Fruit fly (Drosophila melanogaster) whole organism, pupa: ENCODE measurements around the gene CG5928.

Experiments used
- CG10348 ChIP-seq: fragments of 200-800 bp; sonication (Bioruptor generic); IDR thresholded peaks from 2 replicates; pipeline ENCODE4 v1.3.6; 2022; ENCODE audit warnings: missing biosample characterization, missing genetic modification characterization
- CG12605 ChIP-seq: fragments of 200-800 bp; sonication (Bioruptor generic); IDR thresholded peaks from 2 replicates; pipeline ENCODE4 v1.3.6; 2022; ENCODE audit warnings: missing biosample characterization, missing genetic modification characterization
- CG13204 ChIP-seq: fragments of 200-800 bp; sonication (Bioruptor generic); optimal IDR thresholded peaks from 2 replicates; lab custom pipeline; 2018; ENCODE audit warnings: missing biosample characterization, mild to moderate bottlenecking, missing genetic modification characterization, moderate library complexity
- CG14655 ChIP-seq: fragments of 200-800 bp; sonication (Bioruptor generic); optimal IDR thresholded peaks from 3 replicates; lab custom pipeline; 2017; ENCODE audit warnings: mild to moderate bottlenecking, missing biosample characterization, missing genetic modification reagents, missing genetic modification characterization
- CG15710 ChIP-seq: fragments of 200-800 bp; sonication (Bioruptor generic); optimal IDR thresholded peaks from 2 replicates; lab custom pipeline; 2018; ENCODE audit warnings: missing biosample characterization, mild to moderate bottlenecking, missing genetic modification characterization, moderate library complexity
- CG17806 ChIP-seq: fragments of 200-800 bp; sonication (Bioruptor generic); optimal IDR thresholded peaks from 2 replicates; lab custom pipeline; 2018; ENCODE audit warnings: missing biosample characterization, mild to moderate bottlenecking, missing genetic modification characterization, moderate library complexity
- CG32121 ChIP-seq: fragments of 200-800 bp; sonication (Bioruptor generic); IDR thresholded peaks from 2 replicates; pipeline ENCODE4 v1.3.6; 2022; ENCODE audit warnings: missing biosample characterization, missing genetic modification characterization
- CG34367 ChIP-seq: fragments of 200-800 bp; sonication (Bioruptor generic); optimal IDR thresholded peaks from 2 replicates; lab custom pipeline; 2018; ENCODE audit warnings: missing biosample characterization, mild to moderate bottlenecking, missing genetic modification characterization
- CG4496 ChIP-seq: fragments of 200-800 bp; sonication (Bioruptor generic); IDR thresholded peaks from 3 replicates; pipeline ENCODE4 v1.3.6; 2022; ENCODE audit warnings: missing biosample characterization, missing genetic modification characterization
- CG8159 ChIP-seq: fragments of 200-800 bp; sonication (Bioruptor generic); optimal IDR thresholded peaks from 3 replicates; lab custom pipeline; 2018; ENCODE audit warnings: missing biosample characterization, mild to moderate bottlenecking, missing genetic modification characterization, moderate library complexity
- CG8301 ChIP-seq: fragments of 200-800 bp; sonication (Bioruptor generic); optimal IDR thresholded peaks from 2 replicates; lab custom pipeline; 2018; ENCODE audit warnings: missing biosample characterization, mild to moderate bottlenecking, missing genetic modification characterization
- CG9948 ChIP-seq: fragments of 200-800 bp; sonication (Bioruptor generic); optimal IDR thresholded peaks from 2 replicates; lab custom pipeline; 2018; ENCODE audit warnings: missing biosample characterization, mild to moderate bottlenecking, missing genetic modification characterization, moderate library complexity
- D1 ChIP-seq: fragments of 200-800 bp; sonication (Bioruptor generic); optimal IDR thresholded peaks from 2 replicates; lab custom pipeline; 2018; ENCODE audit warnings: missing biosample characterization, mild to moderate bottlenecking, missing genetic modification characterization, moderate library complexity
- EcR ChIP-seq: fragments of 200-800 bp; sonication (Bioruptor generic); optimal IDR thresholded peaks from 3 replicates; lab custom pipeline; 2019; ENCODE audit warnings: missing biosample characterization, missing genetic modification characterization, mild to moderate bottlenecking, moderate library complexity, missing genetic modification reagents
- Ets98B ChIP-seq: fragments of 200-800 bp; sonication (Bioruptor generic); IDR thresholded peaks from 2 replicates; pipeline ENCODE4 v1.3.6; 2022; ENCODE audit warnings: missing biosample characterization, missing genetic modification characterization
- Pif1A ChIP-seq: fragments of 200-800 bp; sonication (Bioruptor generic); optimal IDR thresholded peaks from 3 replicates; lab custom pipeline; 2016; ENCODE audit warnings: missing biosample characterization, missing genetic modification characterization
- Pif1B ChIP-seq: fragments of 200-800 bp; sonication (Bioruptor generic); optimal IDR thresholded peaks from 3 replicates; lab custom pipeline; 2016; ENCODE audit warnings: missing biosample characterization, missing genetic modification characterization
- Snoo ChIP-seq: fragments of 200-800 bp; sonication (Bioruptor generic); optimal IDR thresholded peaks from 3 replicates; lab custom pipeline; 2017; ENCODE audit warnings: missing biosample characterization, mild to moderate bottlenecking, missing genetic modification characterization, inconsistent platforms
- fd96Ca ChIP-seq: fragments of 200-800 bp; sonication (Bioruptor generic); IDR thresholded peaks from 3 replicates; pipeline ENCODE4 v1.3.6; 2022; ENCODE audit warnings: missing biosample characterization, missing genetic modification characterization
- gl ChIP-seq: fragments of 200-800 bp; sonication (Bioruptor generic); optimal IDR thresholded peaks from 2 replicates; lab custom pipeline; 2018; ENCODE audit warnings: missing biosample characterization, mild to moderate bottlenecking, missing genetic modification characterization
- rn ChIP-seq: fragments of 200-800 bp; sonication (Bioruptor generic); IDR thresholded peaks from 2 replicates; pipeline ENCODE4 v1.3.6; 2022; ENCODE audit warnings: missing biosample characterization, missing genetic modification characterization

Gene CG5928

DNA sequence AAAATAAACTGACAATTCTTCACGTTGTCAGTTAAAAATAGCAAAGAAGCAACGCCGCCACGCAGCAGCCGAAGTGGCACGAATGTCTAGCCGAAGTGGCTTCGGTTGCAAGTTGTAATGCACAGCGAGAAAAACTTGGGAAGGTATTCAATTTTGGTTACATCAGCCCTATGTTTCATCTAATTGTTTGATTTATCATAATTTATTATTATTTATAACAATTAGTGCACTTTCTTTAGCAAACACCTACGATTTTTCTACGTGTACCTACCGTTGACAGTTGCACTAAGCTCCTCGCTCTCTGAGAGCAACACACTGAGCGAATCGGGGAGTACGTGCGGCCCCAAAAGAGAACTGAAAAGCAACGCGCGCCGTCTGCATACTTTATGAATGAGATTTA, 7.1 kb downstream of the CG5928 start, which contains the start of gene Tsp5D:
Tsp5D (minus strand) TSS at position 13 of the 400 bp plus-strand sequence.
- TF ChIP-seq CG34367 (tag; lab: Kevin White, UChicago) = peak; percentile 93
- peak; percentile 95 for TF ChIP-seq CG9948 (tag; lab: Kevin White, UChicago)
- peak; percentile 90 for TF ChIP-seq Pif1B (GFP tag; lab: Kevin White, UChicago)
- TF ChIP-seq CG17806 (tag; lab: Kevin White, UChicago) = peak; percentile 97
- peak; percentile 99 for TF ChIP-seq CG4496 (GFP tag; lab: Robert Waterston, UW)
- peak; percentile 99 for TF ChIP-seq CG14655 (GFP tag; lab: Kevin White, UChicago)
- TF ChIP-seq CG15710 = peak; percentile 93
- TF ChIP-seq CG13204 (GFP tag; lab: Kevin White, UChicago) = peak; percentile 86
- peak; percentile 99 for TF ChIP-seq CG8301 (tag; lab: Kevin White, UChicago)
- peak; percentile 99 for TF ChIP-seq fd96Ca (GFP tag; lab: Robert Waterston, UW)
- TF ChIP-seq EcR (GFP tag; lab: Kevin White, UChicago) = no peak
- peak; percentile 90 for TF ChIP-seq Pif1A (GFP tag; lab: Kevin White, UChicago)
- TF ChIP-seq rn (GFP tag; lab: Robert Waterston, UW) = peak; percentile 99
- peak; percentile 52 for TF ChIP-seq Snoo (tag; lab: Kevin White, UChicago)
- peak; percentile 89 for TF ChIP-seq gl (tag; lab: Kevin White, UChicago)
- peak; percentile 99 for TF ChIP-seq CG12605 (GFP tag; lab: Robert Waterston, UW)
- TF ChIP-seq CG10348 (GFP tag; lab: Robert Waterston, UW) = peak; percentile 95
- peak; percentile 99 for TF ChIP-seq CG32121 (GFP tag; lab: Robert Waterston, UW)
- peak; percentile 96 for TF ChIP-seq CG8159
- peak; percentile 99 for TF ChIP-seq Ets98B
- TF ChIP-seq D1 (tag; lab: Kevin White, UChicago) = peak; percentile 54

DNA sequence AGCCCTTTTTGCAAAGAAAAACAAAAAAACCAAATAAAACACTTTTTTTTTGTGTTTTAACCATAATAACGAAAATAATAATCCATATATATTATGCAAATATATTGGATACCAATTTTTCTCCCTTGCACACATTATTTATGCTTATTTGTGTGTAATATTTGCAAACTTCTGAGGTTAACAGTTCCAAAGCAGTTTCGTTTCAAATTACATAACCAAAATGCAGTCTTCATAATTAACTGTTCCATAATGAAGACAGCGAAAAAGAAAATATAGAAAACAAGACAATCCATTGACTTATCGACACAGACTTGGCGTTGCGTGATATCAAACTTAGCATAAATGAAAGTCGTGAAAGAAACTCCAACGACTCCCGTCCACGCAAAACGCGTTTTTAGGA, 7.8 kb downstream of the CG5928 start:
- no peak for TF ChIP-seq CG4496 (GFP tag; lab: Robert Waterston, UW)
- no peak for TF ChIP-seq CG9948 (tag; lab: Kevin White, UChicago)
- TF ChIP-seq CG15710 = no peak
- no peak for TF ChIP-seq Pif1A (GFP tag; lab: Kevin White, UChicago)
- TF ChIP-seq gl (tag; lab: Kevin White, UChicago) = no peak
- TF ChIP-seq CG8301 (tag; lab: Kevin White, UChicago) = no peak
- no peak for TF ChIP-seq CG17806 (tag; lab: Kevin White, UChicago)

- peak; percentile 74 for TF ChIP-seq CG15710
- peak; percentile 84 for TF ChIP-seq CG14655 (GFP tag; lab: Kevin White, UChicago)
- TF ChIP-seq EcR (GFP tag; lab: Kevin White, UChicago) = peak; percentile 28
- TF ChIP-seq Snoo (tag; lab: Kevin White, UChicago) = peak; percentile 45
- TF ChIP-seq CG17806 (tag; lab: Kevin White, UChicago) = peak; percentile 56
- TF ChIP-seq Ets98B = peak; percentile 80
- peak; percentile 48 for TF ChIP-seq CG34367 (tag; lab: Kevin White, UChicago)
- TF ChIP-seq CG8159 = peak; percentile 72
- peak; percentile 60 for TF ChIP-seq Pif1B (GFP tag; lab: Kevin White, UChicago)
- TF ChIP-seq CG12605 (GFP tag; lab: Robert Waterston, UW) = peak; percentile 65; the same call in 1 of the 2 replicates
- TF ChIP-seq CG9948 (tag; lab: Kevin White, UChicago) = peak; percentile 63
- TF ChIP-seq CG8301 (tag; lab: Kevin White, UChicago) = peak; percentile 75
- TF ChIP-seq CG10348 (GFP tag; lab: Robert Waterston, UW) = no peak
- TF ChIP-seq Pif1A (GFP tag; lab: Kevin White, UChicago) = peak; percentile 33
- TF ChIP-seq fd96Ca (GFP tag; lab: Robert Waterston, UW) = no peak
- no peak for TF ChIP-seq D1 (tag; lab: Kevin White, UChicago)
- TF ChIP-seq gl (tag; lab: Kevin White, UChicago) = no peak
- TF ChIP-seq CG4496 (GFP tag; lab: Robert Waterston, UW) = peak; percentile 72
- TF ChIP-seq CG32121 (GFP tag; lab: Robert Waterston, UW) = peak; percentile 79
- TF ChIP-seq CG13204 (GFP tag; lab: Kevin White, UChicago) = peak; percentile 67
- peak; percentile 45; the same call in 1 of the 2 replicates for TF ChIP-seq rn (GFP tag; lab: Robert Waterston, UW)
Observed at dm6 chrX:6077043-6077547, 9.3 kb downstream of the CG5928 start.

DNA sequence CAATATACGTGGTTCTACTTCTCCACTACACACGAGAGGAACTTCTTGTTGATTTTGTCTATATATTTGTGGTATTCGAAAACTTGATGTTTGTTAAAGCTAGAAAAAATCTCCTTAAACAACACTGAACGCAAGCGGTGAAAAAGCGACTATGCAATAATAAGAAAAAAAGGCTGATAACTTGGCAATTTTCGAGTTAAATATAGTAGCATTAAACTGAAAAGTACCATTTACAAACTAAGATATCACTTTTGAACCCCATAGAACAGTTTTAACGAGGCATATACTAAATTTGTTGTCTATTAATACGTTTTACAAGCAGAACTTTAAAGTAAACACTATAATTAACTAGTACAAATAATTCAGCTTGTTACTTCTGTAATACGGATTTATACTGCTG, 9.9 kb downstream of the CG5928 start, which contains the start of gene CG4666:
CG4666 (minus strand) TSS at position 101 of the 400 bp plus-strand sequence.
- TF ChIP-seq Pif1A (GFP tag; lab: Kevin White, UChicago) (no peak), CG14655 (GFP tag; lab: Kevin White, UChicago) (no peak), fd96Ca (GFP tag; lab: Robert Waterston, UW) (no peak), CG32121 (GFP tag; lab: Robert Waterston, UW) (no peak), CG12605 (GFP tag; lab: Robert Waterston, UW) (no peak), D1 (tag; lab: Kevin White, UChicago) (no peak)

DNA sequence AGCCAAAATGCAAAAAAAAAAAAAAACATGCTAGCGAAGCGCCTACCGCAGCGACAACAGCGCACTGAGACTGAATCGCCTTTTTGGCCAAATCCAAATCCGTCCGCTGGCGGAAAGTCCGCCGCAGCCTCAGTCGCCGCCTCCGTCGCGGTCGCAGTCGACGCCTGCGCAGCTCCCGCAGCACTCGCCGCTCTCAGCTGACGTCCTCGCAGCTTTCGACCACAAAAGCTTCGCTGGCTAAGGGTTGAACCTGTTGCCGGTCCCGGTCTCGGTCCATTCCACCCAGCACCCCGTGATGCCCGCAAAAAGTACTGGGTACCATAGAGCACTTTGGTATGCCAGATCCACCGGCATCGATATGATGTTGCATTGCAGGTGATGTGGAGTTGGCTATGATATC, 13.5 kb downstream of the CG5928 start, which contains the start of gene CG4660:
CG4660 (minus strand) TSS at position 77 of the 400 bp plus-strand sequence.
- peak; percentile 88 for TF ChIP-seq CG12605 (GFP tag; lab: Robert Waterston, UW)
- TF ChIP-seq fd96Ca (GFP tag; lab: Robert Waterston, UW) = no peak
